Fruit fly (Drosophila melanogaster) S2 (cell line): ENCODE measurements around the gene Nfs1.
"Not testable (repeated sequence)": the region's sequence is repeated elsewhere in the genome, so short reads cannot be mapped to it uniquely, and the experiment has no call there.

Experiments used
- CG8478 ChIP-seq: fragments of >200 bp; optimal IDR thresholded peaks from 2 replicates; lab custom pipeline; 2018
- CTCF ChIP-seq, 2 experiments: fragments of >200 bp; optimal IDR thresholded peaks; 2 replicates each; lab custom pipeline; 2018

The Nfs1 gene

dm6 chr2L:11977721-11978120 lies 21.7 kb upstream of the Nfs1 start:
- TF ChIP-seq CG8478 (lab: Kevin White, UChicago) (no peak), CTCF (optimal IDR thresholded peaks at IDR 0.05; lab: Kevin White, UChicago) (no peak)

DNA sequence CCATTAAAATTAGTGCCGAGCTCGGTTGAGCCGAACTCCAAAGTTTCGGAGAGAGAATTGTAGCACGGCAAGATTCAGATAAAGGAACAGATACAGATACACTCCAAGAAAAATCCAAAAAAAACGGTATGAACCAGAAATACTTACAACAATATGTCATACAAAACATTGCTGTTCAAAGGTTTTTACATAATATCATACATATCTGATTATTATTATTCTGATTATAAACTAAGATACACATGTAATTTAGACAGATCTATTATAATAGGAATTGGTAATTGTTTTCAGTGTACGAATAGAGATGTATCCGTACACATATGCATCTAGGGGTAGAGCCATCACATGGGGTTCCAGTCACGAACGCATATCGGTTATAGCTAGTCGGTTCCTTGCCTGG lies 19.4 kb upstream of the Nfs1 start:
- TF ChIP-seq CTCF (optimal IDR thresholded peaks at IDR 0.05; lab: Kevin White, UChicago) (no peak), CG8478 (lab: Kevin White, UChicago) (no peak)

- TF ChIP-seq CG8478 (lab: Kevin White, UChicago) (no peak), CTCF (optimal IDR thresholded peaks at IDR 0.05; lab: Kevin White, UChicago) (no peak)
These were observed 18.2 kb upstream of the Nfs1 start, which contains the start of gene CG16965 for dm6 chr2L:11981210-11981609. CG16965 (plus strand) TSS chr2L:11981591.

- TF ChIP-seq CTCF (optimal IDR thresholded peaks at IDR 0.05; lab: Kevin White, UChicago) (no peak), CG8478 (lab: Kevin White, UChicago) (no peak)
These were observed 11.5 kb upstream of the Nfs1 start, which contains the start of the genes CG6686 and CG34163 for dm6 chr2L:11987945-11988344. CG6686 (minus strand) TSS chr2L:11988039. CG34163 (plus strand) TSS chr2L:11988270.

- no peak for TF ChIP-seq CG8478 (lab: Kevin White, UChicago)
- no peak for TF ChIP-seq CTCF (optimal IDR thresholded peaks at IDR 0.05; lab: Kevin White, UChicago)
These were observed 10.2 kb upstream of the Nfs1 start for dm6 chr2L:11989210-11989609.

- no peak for TF ChIP-seq CTCF (optimal IDR thresholded peaks at IDR 0.05; lab: Kevin White, UChicago)
- TF ChIP-seq CG8478 (lab: Kevin White, UChicago) = no peak
These were observed 9.7 kb upstream of the Nfs1 start, which contains the start of the genes zuc and dgt2 for dm6 chr2L:11989729-11990128. zuc (minus strand) TSS chr2L:11989882. dgt2 (plus strand) TSS chr2L:11989936.

- no peak for TF ChIP-seq CTCF (optimal IDR thresholded peaks at IDR 0.05; lab: Kevin White, UChicago)
- TF ChIP-seq CG8478 (lab: Kevin White, UChicago) = no peak
These were observed 8.9 kb upstream of the Nfs1 start, which contains the start of gene escl for dm6 chr2L:11990458-11991065. escl (plus strand) TSS chr2L:11990927.

DNA sequence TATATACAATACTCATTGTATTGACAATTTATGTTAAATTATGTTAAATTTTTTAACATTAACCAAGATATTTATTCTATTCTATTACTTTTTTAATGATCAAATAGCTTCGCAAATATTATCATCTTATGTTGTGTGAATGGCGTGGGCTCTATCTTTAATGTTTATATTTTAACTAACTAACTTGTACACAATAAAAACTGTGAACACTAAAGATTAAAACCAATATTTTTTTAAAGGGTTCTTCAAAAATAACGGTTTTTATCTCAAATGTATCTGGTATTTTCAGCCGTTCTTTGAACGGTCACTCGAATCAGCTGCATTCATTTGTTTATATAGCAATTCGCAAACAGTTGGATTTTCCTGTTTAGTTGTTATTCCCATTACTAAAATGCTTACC lies 6.9 kb upstream of the Nfs1 start, which contains the start of gene Ada1-2:
Gene Ada1-2, plus strand, starts transcription at position 301 of the 400 bp plus-strand sequence.
- TF ChIP-seq CTCF (optimal IDR thresholded peaks at IDR 0.05; lab: Kevin White, UChicago); CG8478 (lab: Kevin White, UChicago): not testable (repeated sequence)

DNA sequence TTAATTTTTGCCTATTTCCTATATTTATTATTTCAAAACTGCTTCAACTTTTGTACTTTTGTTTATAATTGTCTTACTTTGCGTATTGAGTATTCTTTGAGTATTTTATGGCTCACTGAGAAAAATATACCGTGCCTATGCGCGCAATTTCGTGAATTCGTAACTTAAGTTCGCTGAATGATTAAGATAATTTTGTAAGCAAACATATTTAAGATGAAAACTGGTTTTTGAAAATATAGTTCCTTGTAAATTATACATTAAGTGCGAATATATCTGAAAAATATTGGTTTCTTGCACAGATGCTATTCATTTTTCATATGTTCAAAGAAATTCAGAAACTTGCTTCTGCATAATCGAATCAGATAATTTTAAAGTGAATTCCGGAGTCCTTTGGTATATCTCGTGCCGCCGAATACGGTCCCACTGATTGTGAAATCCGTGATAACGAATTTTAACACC lies 4.1 kb upstream of the Nfs1 start, which contains the start of the genes CG18789 and Qtzl:
Gene CG18789, minus strand, starts transcription at position 101 of the 459 bp plus-strand sequence.
Gene Qtzl, plus strand, starts transcription at position 409 of the 459 bp plus-strand sequence.
- not testable (repeated sequence) for TF ChIP-seq CTCF (optimal IDR thresholded peaks at IDR 0.05; lab: Kevin White, UChicago); CG8478 (lab: Kevin White, UChicago)

dm6 chr2L:11996509-11996908 lies 2.9 kb upstream of the Nfs1 start, which contains the start of gene Ada1-1:
Ada1-1 (plus strand) TSS chr2L:11996809.
- not testable (repeated sequence) for TF ChIP-seq CTCF (optimal IDR thresholded peaks at IDR 0.05; lab: Kevin White, UChicago); CG8478 (lab: Kevin White, UChicago)

DNA sequence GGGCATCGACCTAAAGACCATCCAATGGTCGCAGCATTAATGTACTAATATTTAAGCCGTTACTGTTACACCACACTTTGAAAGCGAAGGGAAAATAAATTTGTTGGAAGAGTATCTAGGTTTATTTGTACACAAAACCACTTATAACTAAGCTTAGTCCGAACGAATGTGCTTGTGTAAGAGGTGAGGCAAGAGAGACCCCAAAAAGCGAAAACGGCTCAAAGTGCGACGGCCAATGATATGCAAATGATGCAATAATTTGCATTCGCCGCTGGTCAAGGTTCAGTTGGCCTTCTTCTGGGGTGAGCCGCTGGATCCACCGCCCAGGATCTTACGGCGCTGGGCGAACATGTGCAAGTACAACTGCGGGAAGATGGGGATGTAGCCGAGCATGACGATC lies 1.7 kb downstream of the Nfs1 start:
- no peak for TF ChIP-seq CTCF (optimal IDR thresholded peaks at IDR 0.05; lab: Kevin White, UChicago)
- TF ChIP-seq CG8478 (lab: Kevin White, UChicago) = no peak

- TF ChIP-seq CTCF (optimal IDR thresholded peaks at IDR 0.05; lab: Kevin White, UChicago) (no peak), CG8478 (lab: Kevin White, UChicago) (no peak)
These were observed 2.6 kb downstream of the Nfs1 start, which contains the start of gene Hacd1 for dm6 chr2L:12002051-12002450. Hacd1 (minus strand) TSS chr2L:12002266.

dm6 chr2L:12002922-12003791 lies 3.7 kb downstream of the Nfs1 start:
- TF ChIP-seq CG8478 (lab: Kevin White, UChicago) (no peak), CTCF (optimal IDR thresholded peaks at IDR 0.05; lab: Kevin White, UChicago) (no peak)

dm6 chr2L:12003792-12004210 lies 4.3 kb downstream of the Nfs1 start:
- TF ChIP-seq CG8478 (lab: Kevin White, UChicago) (no peak), CTCF (optimal IDR thresholded peaks at IDR 0.05; lab: Kevin White, UChicago) (peak; percentile 88 to 97)
